Worm (Caenorhabditis elegans): ENCODE data around the gene epg-4.

DNA sequence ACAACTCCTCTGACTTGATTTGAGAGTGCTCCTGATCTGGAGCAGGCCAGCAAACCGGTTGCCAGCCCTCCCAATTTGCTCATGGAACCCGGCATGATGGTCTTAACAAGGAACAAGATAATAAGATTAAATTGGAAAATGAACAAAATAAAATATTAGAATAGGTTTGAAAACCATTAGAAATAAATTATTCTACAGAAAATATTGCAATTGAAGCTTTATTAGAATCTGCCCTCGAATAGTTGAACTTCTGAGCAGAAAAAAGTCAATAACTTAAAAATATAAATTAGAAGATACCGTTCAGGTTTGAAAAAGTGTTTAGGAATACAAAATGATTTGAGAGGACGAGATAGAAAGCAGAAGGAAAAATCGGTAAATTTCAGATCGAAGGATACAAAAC, 23.3 kb upstream of the epg-4 start, which contains the start of gene nuo-4:
- TF ChIP-seq aha-1 (tag; optimal IDR thresholded peaks at IDR 0.05) (no peak), tbx-2 (tag; optimal IDR thresholded peaks at IDR 0.05) (no peak), egl-27 (tag; optimal IDR thresholded peaks at IDR 0.05) (no peak), ztf-11 (tag; optimal IDR thresholded peaks at IDR 0.05) (no peak), skn-1 (tag; optimal IDR thresholded peaks at IDR 0.05) (no peak), rnt-1 (tag; optimal IDR thresholded peaks at IDR 0.05) (no peak), fkh-10 (GFP tag; optimal IDR thresholded peaks at IDR 0.05) (no peak), lsy-2 (tag; optimal IDR thresholded peaks at IDR 0.05) (no peak), aly-2 (tag; optimal IDR thresholded peaks at IDR 0.05) (no peak), mef-2 (tag; optimal IDR thresholded peaks at IDR 0.05) (no peak), pag-3 (tag; optimal IDR thresholded peaks at IDR 0.05; ENCODE audit: borderline replicate concordance, insufficient read depth) (no peak)
